Fruit fly (Drosophila melanogaster) whole organism, adult: ENCODE results near the gene Top3beta.

Experiments
- CG11617 ChIP-seq: fragments of 200-800 bp; sonication (Bioruptor generic); optimal IDR thresholded peaks from 2 replicates; lab custom pipeline; 2017; ENCODE audit warnings: mild to moderate bottlenecking, missing biosample characterization, missing genetic modification reagents, missing genetic modification characterization
- CG12768 ChIP-seq: fragments of 200-800 bp; sonication (Bioruptor generic); optimal IDR thresholded peaks from 2 replicates; lab custom pipeline; 2017; ENCODE audit warnings: missing biosample characterization, missing genetic modification characterization, mild to moderate bottlenecking, moderate library complexity, missing genetic modification reagents
- CG14711 ChIP-seq: fragments of 200-800 bp; sonication (Bioruptor generic); optimal IDR thresholded peaks from 2 replicates; lab custom pipeline; 2018; ENCODE audit warnings: missing biosample characterization, mild to moderate bottlenecking, missing genetic modification characterization, moderate library complexity
- CG1620 ChIP-seq: fragments of 200-800 bp; sonication (Bioruptor generic); optimal IDR thresholded peaks from 2 replicates; lab custom pipeline; 2016; ENCODE audit warnings: missing biosample characterization, missing genetic modification characterization
- CG33017 ChIP-seq: fragments of 200-800 bp; sonication (Bioruptor generic); optimal IDR thresholded peaks from 2 replicates; lab custom pipeline; 2018; ENCODE audit warnings: missing biosample characterization, mild to moderate bottlenecking, missing genetic modification characterization, moderate library complexity
- CG5204 ChIP-seq: fragments of 200-800 bp; sonication (Bioruptor generic); optimal IDR thresholded peaks from 2 replicates; lab custom pipeline; 2016; ENCODE audit warnings: missing biosample characterization, missing genetic modification characterization
- CG7045 ChIP-seq: fragments of 200-800 bp; sonication (Bioruptor generic); optimal IDR thresholded peaks from 2 replicates; lab custom pipeline; 2017; ENCODE audit warnings: missing biosample characterization, mild to moderate bottlenecking, missing genetic modification characterization
- CG7101 ChIP-seq: fragments of 200-800 bp; sonication (Bioruptor generic); optimal IDR thresholded peaks from 2 replicates; lab custom pipeline; 2018; ENCODE audit warnings: missing biosample characterization, mild to moderate bottlenecking, missing genetic modification characterization, moderate library complexity
- Clk ChIP-seq: fragments of 200-800 bp; sonication (Bioruptor generic); optimal IDR thresholded peaks from 2 replicates; lab custom pipeline; 2017; ENCODE audit warnings: missing biosample characterization, missing genetic modification characterization
- Crg-1 ChIP-seq: fragments of 200-800 bp; sonication (Bioruptor generic); optimal IDR thresholded peaks from 2 replicates; lab custom pipeline; 2016; ENCODE audit warnings: missing biosample characterization, missing genetic modification characterization
- Hr96 ChIP-seq: fragments of 200-800 bp; sonication (Bioruptor generic); optimal IDR thresholded peaks from 2 replicates; lab custom pipeline; 2016; ENCODE audit warnings: missing biosample characterization, missing genetic modification characterization
- Mnt ChIP-seq: fragments of 200-800 bp; sonication (Bioruptor generic); optimal IDR thresholded peaks from 2 replicates; lab custom pipeline; 2016; ENCODE audit warnings: missing biosample characterization, mild to moderate bottlenecking, missing genetic modification characterization
- bab1 ChIP-seq: fragments of 200-800 bp; sonication (Bioruptor generic); optimal IDR thresholded peaks from 3 replicates; lab custom pipeline; 2019; ENCODE audit warnings: missing biosample characterization, mild to moderate bottlenecking, missing genetic modification characterization, moderate library complexity
- cic ChIP-seq: fragments of 200-800 bp; sonication (Bioruptor generic); optimal IDR thresholded peaks from 2 replicates; lab custom pipeline; 2017; ENCODE audit warnings: missing biosample characterization, mild to moderate bottlenecking, missing genetic modification characterization, moderate library complexity
- cnc ChIP-seq, 2 experiments: fragments of >200 bp; optimal IDR thresholded peaks; 2 replicates each; lab custom pipeline; 2017
- kay ChIP-seq: fragments of 200-800 bp; sonication (Bioruptor generic); peaks from one replicate; lab custom pipeline; 2016; ENCODE audit warnings: missing biosample characterization, missing genetic modification characterization, borderline replicate concordance
- ovo ChIP-seq: fragments of 200-800 bp; sonication (Bioruptor generic); optimal IDR thresholded peaks from 2 replicates; lab custom pipeline; 2016; ENCODE audit warnings: missing biosample characterization, missing genetic modification characterization
- pad ChIP-seq: fragments of 200-800 bp; sonication (Bioruptor generic); optimal IDR thresholded peaks from 3 replicates; lab custom pipeline; 2017; ENCODE audit warnings: missing biosample characterization, missing genetic modification characterization, mild to moderate bottlenecking, moderate library complexity, missing genetic modification reagents
- tj ChIP-seq: fragments of 200-800 bp; sonication (Bioruptor generic); optimal IDR thresholded peaks from 3 replicates; lab custom pipeline; 2017; ENCODE audit warnings: missing biosample characterization, mild to moderate bottlenecking, missing genetic modification characterization, moderate library complexity
- toe ChIP-seq: fragments of 200-800 bp; sonication (Bioruptor generic); optimal IDR thresholded peaks from 2 replicates; lab custom pipeline; 2016; ENCODE audit warnings: missing biosample characterization, missing genetic modification characterization

Gene Top3beta

DNA sequence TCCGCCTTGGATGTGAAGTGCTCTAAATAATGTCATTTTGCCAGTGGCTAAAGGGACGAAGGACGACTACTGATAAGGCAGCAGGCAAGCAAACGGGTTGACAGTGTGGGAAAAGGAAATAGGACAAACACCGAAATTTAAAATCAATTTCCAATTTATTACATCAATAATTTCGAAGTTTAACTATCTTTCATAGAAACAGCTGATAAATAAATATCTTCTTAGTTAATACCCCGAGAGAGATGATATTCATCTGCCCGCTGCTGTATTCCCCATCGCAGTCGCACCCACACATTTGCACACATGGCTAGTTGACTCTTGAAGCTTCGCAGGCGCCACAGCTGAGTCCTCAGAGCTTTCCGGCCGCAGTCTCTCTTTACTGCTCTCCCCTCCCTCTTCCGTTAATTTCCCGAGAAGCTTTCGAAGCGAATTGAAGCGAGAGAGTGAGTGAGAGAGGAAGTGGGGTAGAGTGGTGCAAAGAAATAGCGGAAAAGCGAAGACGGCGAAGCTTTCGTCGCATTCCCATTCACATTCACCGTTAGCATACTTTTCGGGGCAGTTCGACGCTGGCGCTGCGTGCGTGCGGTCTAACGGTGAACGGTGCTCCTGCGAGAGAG, 29.2 kb upstream of the Top3beta start:
- TF ChIP-seq CG5204 (GFP tag; lab: Kevin White, UChicago) (peak; percentile 12), ovo (GFP tag; lab: Kevin White, UChicago) (no peak), Mnt (GFP tag; lab: Kevin White, UChicago) (no peak), pad (peak; percentile 21), CG7101 (tag; lab: Kevin White, UChicago) (peak; percentile 69), toe (GFP tag; lab: Kevin White, UChicago) (peak; percentile 11), tj (GFP tag; lab: Kevin White, UChicago) (peak; percentile 4), CG14711 (tag; lab: Kevin White, UChicago) (peak; percentile 25), CG11617 (GFP tag; lab: Kevin White, UChicago) (peak; percentile 22), CG12768 (GFP tag; lab: Kevin White, UChicago) (peak; percentile 50), Clk (peak; percentile 17), Hr96 (GFP tag; lab: Kevin White, UChicago) (peak; percentile 36), CG7045 (peak; percentile 66), CG33017 (tag; lab: Kevin White, UChicago) (peak; percentile 52), bab1 (GFP tag; lab: Kevin White, UChicago) (no peak)

DNA sequence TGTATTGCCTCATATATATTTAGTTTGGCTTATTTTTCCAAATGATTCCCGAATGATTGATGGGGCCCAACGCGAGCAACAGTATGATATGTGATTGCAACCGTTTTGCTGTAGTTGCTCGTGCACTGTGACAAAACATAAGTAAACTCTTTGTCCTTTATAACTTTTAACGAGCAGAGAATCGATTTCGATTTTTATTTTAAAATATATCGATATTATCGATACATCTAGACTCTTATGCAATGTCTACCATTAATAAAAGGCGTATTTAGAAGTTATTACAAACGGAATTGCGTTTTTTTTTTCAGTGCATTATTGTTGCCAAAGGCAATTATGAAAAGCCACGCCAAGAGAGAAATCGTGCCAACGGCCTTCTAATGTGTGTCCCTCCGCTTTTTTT, 27.8 kb upstream of the Top3beta start:
- TF ChIP-seq cnc (optimal IDR thresholded peaks at IDR 0.05; lab: Kevin White, UChicago): no peak

DNA sequence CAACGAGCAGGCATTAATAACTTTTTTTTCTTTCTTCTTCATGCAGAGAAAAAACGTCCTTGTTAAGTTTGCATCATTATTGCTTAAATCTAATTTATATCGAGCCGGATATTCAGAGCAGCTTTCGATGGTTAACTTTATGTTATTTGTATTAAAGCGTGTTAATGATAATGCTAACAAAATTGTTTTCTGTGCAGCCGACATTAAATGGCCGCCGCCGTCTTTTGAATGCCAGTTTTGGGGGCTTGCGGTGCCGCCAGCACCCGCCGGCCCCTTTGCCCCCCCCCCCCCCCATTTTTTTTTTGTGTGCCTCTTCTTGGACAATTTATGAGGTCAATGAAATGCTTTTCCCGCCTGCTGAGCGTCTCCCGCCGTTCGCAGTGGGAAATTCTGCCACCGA, 23.7 kb upstream of the Top3beta start:
- TF ChIP-seq CG5204 (GFP tag; lab: Kevin White, UChicago): no peak
- TF ChIP-seq Hr96 (GFP tag; lab: Kevin White, UChicago): no peak

DNA sequence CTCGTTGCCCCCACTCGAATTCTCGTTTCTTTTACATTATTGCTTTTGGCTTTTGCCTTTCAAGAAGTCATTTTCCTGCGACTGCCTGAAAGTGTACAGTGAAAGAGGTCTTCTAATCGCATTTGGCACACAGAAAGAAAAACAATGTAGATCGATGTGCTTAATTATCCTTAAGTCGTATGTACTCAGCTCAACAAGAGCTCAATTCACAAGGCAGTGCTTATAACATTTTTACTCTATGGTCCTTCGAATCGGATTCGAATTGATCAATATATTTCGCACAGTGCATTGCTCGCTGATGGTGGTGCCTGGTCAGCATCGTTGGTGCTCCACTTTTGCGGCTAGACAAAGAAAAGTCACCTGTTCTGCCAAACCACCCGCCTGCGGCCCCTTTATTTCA, 22.6 kb upstream of the Top3beta start:
- TF ChIP-seq Hr96 (GFP tag; lab: Kevin White, UChicago) (no peak), Crg-1 (GFP tag; lab: Kevin White, UChicago) (no peak), CG7045 (no peak), CG1620 (no peak), bab1 (GFP tag; lab: Kevin White, UChicago) (no peak), ovo (GFP tag; lab: Kevin White, UChicago) (no peak), CG11617 (GFP tag; lab: Kevin White, UChicago) (no peak), CG7101 (tag; lab: Kevin White, UChicago) (no peak), Mnt (GFP tag; lab: Kevin White, UChicago) (no peak), tj (GFP tag; lab: Kevin White, UChicago) (no peak), kay (GFP tag; lab: Kevin White, UChicago) (no peak), toe (GFP tag; lab: Kevin White, UChicago) (no peak), CG33017 (tag; lab: Kevin White, UChicago) (no peak), pad (no peak), cic (GFP tag; lab: Kevin White, UChicago) (no peak)

DNA sequence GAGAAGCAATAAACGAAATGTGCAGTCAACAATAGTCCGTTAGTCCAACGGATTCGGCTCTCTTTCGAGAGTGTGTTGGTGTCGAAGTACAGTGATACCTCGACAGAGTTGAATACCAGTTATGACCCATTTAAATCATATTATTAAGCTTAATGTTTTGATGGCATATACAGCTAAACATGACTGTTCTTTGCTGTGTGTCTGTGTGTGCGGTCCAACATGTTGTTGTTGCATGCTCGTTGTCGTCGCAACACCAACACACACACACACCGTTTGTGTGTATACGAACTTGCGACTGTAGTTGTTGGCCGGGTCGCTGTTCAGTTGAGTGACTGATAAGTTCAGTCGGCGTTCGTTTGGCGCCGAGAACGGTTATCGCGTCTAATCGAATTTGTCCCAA, 21.1 kb upstream of the Top3beta start, which contains the start of gene CG15894:
Gene CG15894 (plus strand): TSS at position 361 of the 400 bp plus-strand sequence.
- TF ChIP-seq kay (GFP tag; lab: Kevin White, UChicago) (peak; percentile 21), CG11617 (GFP tag; lab: Kevin White, UChicago) (no peak), Mnt (GFP tag; lab: Kevin White, UChicago) (no peak), Clk (no peak), pad (no peak), CG7045 (no peak), toe (GFP tag; lab: Kevin White, UChicago) (no peak), ovo (GFP tag; lab: Kevin White, UChicago) (no peak), tj (GFP tag; lab: Kevin White, UChicago) (no peak), CG12768 (GFP tag; lab: Kevin White, UChicago) (peak; percentile 21), cnc (optimal IDR thresholded peaks at IDR 0.05; lab: Kevin White, UChicago) (no peak), CG33017 (tag; lab: Kevin White, UChicago) (no peak), CG7101 (tag; lab: Kevin White, UChicago) (peak; percentile 29), Crg-1 (GFP tag; lab: Kevin White, UChicago) (no peak), Hr96 (GFP tag; lab: Kevin White, UChicago) (no peak), CG1620 (no peak), CG14711 (tag; lab: Kevin White, UChicago) (no peak), CG5204 (GFP tag; lab: Kevin White, UChicago) (no peak), bab1 (GFP tag; lab: Kevin White, UChicago) (no peak), cic (GFP tag; lab: Kevin White, UChicago) (no peak)

DNA sequence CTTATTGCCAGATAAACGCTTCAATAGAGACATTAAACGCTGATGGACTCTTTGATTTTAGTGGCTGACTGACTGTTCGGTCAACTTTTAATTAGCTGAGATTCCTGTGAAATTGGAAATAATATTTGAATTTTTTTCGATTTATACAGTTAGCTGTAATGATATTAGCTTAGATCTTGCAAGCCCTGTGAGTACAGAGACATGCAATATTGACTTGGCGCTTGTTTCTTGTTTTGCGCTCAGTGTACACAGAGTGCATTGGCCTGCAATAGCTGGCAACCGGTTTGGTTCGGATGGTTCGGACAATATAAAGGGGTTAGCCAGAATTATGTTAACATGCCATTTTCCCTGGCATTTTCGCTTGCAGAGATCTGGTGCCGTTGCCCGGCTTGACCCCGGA, 17.5 kb upstream of the Top3beta start:
- TF ChIP-seq ovo (GFP tag; lab: Kevin White, UChicago) (no peak), CG7045 (no peak), pad (no peak), Crg-1 (GFP tag; lab: Kevin White, UChicago) (no peak), Hr96 (GFP tag; lab: Kevin White, UChicago) (no peak), toe (GFP tag; lab: Kevin White, UChicago) (no peak), CG1620 (no peak), CG5204 (GFP tag; lab: Kevin White, UChicago) (no peak), cnc (optimal IDR thresholded peaks at IDR 0.05; lab: Kevin White, UChicago) (no peak), kay (GFP tag; lab: Kevin White, UChicago) (no peak), Clk (no peak), tj (GFP tag; lab: Kevin White, UChicago) (no peak), bab1 (GFP tag; lab: Kevin White, UChicago) (no peak), cic (GFP tag; lab: Kevin White, UChicago) (no peak), CG11617 (GFP tag; lab: Kevin White, UChicago) (no peak), CG33017 (tag; lab: Kevin White, UChicago) (no peak), CG7101 (tag; lab: Kevin White, UChicago) (no peak)
